Fruit fly (Drosophila melanogaster): ENCODE measurements around the gene CG7573.
A peak's percentile ranks its signal among the peaks of the same experiment; 100 is the strongest.

The CG7573 gene

dm6 chr3L:11358733-11359132, 47.2 kb downstream of the CG7573 start (continued):
- TF ChIP-seq pros (GFP tag; optimal IDR thresholded peaks at IDR 0.05) = no peak
- no peak for TF ChIP-seq cg (GFP tag; optimal IDR thresholded peaks at IDR 0.05)
- no peak for TF ChIP-seq Asciz (GFP tag; optimal IDR thresholded peaks at IDR 0.05)
- no peak for TF ChIP-seq tap (tag; optimal IDR thresholded peaks at IDR 0.05)
- TF ChIP-seq Hr39 (optimal IDR thresholded peaks at IDR 0.05) = no peak
- TF ChIP-seq Bdp1 (GFP tag; optimal IDR thresholded peaks at IDR 0.05) = no peak
- no peak for TF ChIP-seq Dip2 (GFP tag; IDR thresholded peaks at IDR 0.05)
- no peak for TF ChIP-seq NK7.1 (GFP tag; optimal IDR thresholded peaks at IDR 0.05)
- TF ChIP-seq CG12236 (GFP tag; optimal IDR thresholded peaks at IDR 0.05) = no peak
- no peak for TF ChIP-seq Mad (GFP tag; optimal IDR thresholded peaks at IDR 0.05)
- TF ChIP-seq HLH3B (GFP tag; IDR thresholded peaks at IDR 0.05) = 0 out of 2 replicates have a peak, but pooled peaks have one; percentile 21
- TF ChIP-seq Ravus (GFP tag; IDR thresholded peaks at IDR 0.05) = no peak
- TF ChIP-seq CG9215 (GFP tag; IDR thresholded peaks at IDR 0.05) = no peak
- TF ChIP-seq gcm2 (GFP tag; optimal IDR thresholded peaks at IDR 0.05) = no peak
- no peak for TF ChIP-seq ara (GFP tag; IDR thresholded peaks at IDR 0.05)
- no peak for TF ChIP-seq ato (GFP tag; IDR thresholded peaks at IDR 0.05; ENCODE audit: partially characterized antibody)
- TF ChIP-seq toy (GFP tag; IDR thresholded peaks at IDR 0.05) = no peak; the same call in 1 of the 2 replicates
- no peak for TF ChIP-seq Scr (GFP tag; IDR thresholded peaks at IDR 0.05; ENCODE audit: partially characterized antibody)
- no peak for TF ChIP-seq CG8765 (GFP tag; IDR thresholded peaks at IDR 0.05)
- no peak for TF ChIP-seq dan (GFP tag; IDR thresholded peaks at IDR 0.05)
- no peak for TF ChIP-seq CG14860 (GFP tag; IDR thresholded peaks at IDR 0.05; ENCODE audit: partially characterized antibody)
- peak; percentile 65 for TF ChIP-seq CG12071 (GFP tag; optimal IDR thresholded peaks at IDR 0.05)
- no peak for TF ChIP-seq pfk (GFP tag; optimal IDR thresholded peaks at IDR 0.05)
- no peak for TF ChIP-seq sc (optimal IDR thresholded peaks at IDR 0.05)
- no peak for TF ChIP-seq sc (GFP tag; optimal IDR thresholded peaks at IDR 0.05)
- peak; percentile 44; the same call in 1 of the 2 replicates for TF ChIP-seq CG11247 (GFP tag; IDR thresholded peaks at IDR 0.05)
- TF ChIP-seq ind (GFP tag; optimal IDR thresholded peaks at IDR 0.05) = no peak
- 0 out of 2 replicates have a peak, but pooled peaks have one; percentile 11 for TF ChIP-seq NFAT (GFP tag; IDR thresholded peaks at IDR 0.05)
- TF ChIP-seq vvl (GFP tag; IDR thresholded peaks at IDR 0.05) = 0 out of 2 replicates have a peak, but pooled peaks have one; percentile 19
- no peak for TF ChIP-seq CG17612 (GFP tag; IDR thresholded peaks at IDR 0.05)
- peak; percentile 13 for TF ChIP-seq sug (tag; optimal IDR thresholded peaks at IDR 0.05)
- TF ChIP-seq CG17359 (tag; optimal IDR thresholded peaks at IDR 0.05) = peak; percentile 16
- TF ChIP-seq tup (GFP tag; optimal IDR thresholded peaks at IDR 0.05) = no peak
- peak; percentile 36 for TF ChIP-seq schlank (tag; optimal IDR thresholded peaks at IDR 0.05)
- no peak for TF ChIP-seq CG6683 (GFP tag; optimal IDR thresholded peaks at IDR 0.05)
- TF ChIP-seq BEAF-32 (GFP tag; optimal IDR thresholded peaks at IDR 0.05) = no peak
- TF ChIP-seq ab (GFP tag; optimal IDR thresholded peaks at IDR 0.05) = no peak
- no peak for TF ChIP-seq B-H2 (GFP tag; optimal IDR thresholded peaks at IDR 0.05)
- TF ChIP-seq Dfd (GFP tag; optimal IDR thresholded peaks at IDR 0.05) = no peak
- no peak for TF ChIP-seq CG8388 (GFP tag; optimal IDR thresholded peaks at IDR 0.05)
- no peak for TF ChIP-seq CG17802 (tag; optimal IDR thresholded peaks at IDR 0.05)
- TF ChIP-seq CG13624 (GFP tag; optimal IDR thresholded peaks at IDR 0.05) = no peak
- peak; percentile 60; the same call in 1 of the 3 replicates for TF ChIP-seq otp (GFP tag; IDR thresholded peaks at IDR 0.05)
- TF ChIP-seq CG14965 (GFP tag; optimal IDR thresholded peaks at IDR 0.05; ENCODE audit: borderline replicate concordance) = no peak
- no peak for TF ChIP-seq CG10565 (GFP tag; optimal IDR thresholded peaks at IDR 0.05)
- TF ChIP-seq vfl (GFP tag; optimal IDR thresholded peaks at IDR 0.05) = no peak
- peak; percentile 2 for TF ChIP-seq CG5180 (GFP tag; optimal IDR thresholded peaks at IDR 0.05)
- TF ChIP-seq repo (GFP tag; optimal IDR thresholded peaks at IDR 0.05) = no peak
- TF ChIP-seq CG4854 (GFP tag; optimal IDR thresholded peaks at IDR 0.05) = peak; percentile 3
- TF ChIP-seq CG12769 (tag; optimal IDR thresholded peaks at IDR 0.05) = peak; percentile 63
- 0 out of 2 replicates have a peak, but pooled peaks have one; percentile 21 for TF ChIP-seq gt (GFP tag; IDR thresholded peaks at IDR 0.05)
- no peak for TF ChIP-seq CG17186 (GFP tag; optimal IDR thresholded peaks at IDR 0.05)

Measured in whole organism, embryonic.